Worm (Caenorhabditis elegans) whole organism, L4 larva: ENCODE measurements around the gene C33D9.6.

Experiments used
- F49E8.2 ChIP-seq: sonication (generic microtip); optimal IDR thresholded peaks from 2 replicates; lab custom pipeline; 2016; ENCODE audit warnings: missing compliant biosample characterization, mild to moderate bottlenecking, missing genetic modification characterization, borderline replicate concordance
- hlh-30 ChIP-seq: sonication (generic microtip); optimal IDR thresholded peaks from 2 replicates; lab custom pipeline; 2017; ENCODE audit warnings: antibody characterized with exemption, mild to moderate bottlenecking, missing genetic modification characterization, missing compliant biosample characterization; ENCODE audit not compliant: insufficient read depth
- pha-4 ChIP-seq, 2 experiments: fragments of 150-350 bp in 1 of 2; fragments of 200-800 bp in 1 of 2; sonication (Bioruptor generic) in 1 of 2; IDR thresholded peaks in 1 of 2; optimal IDR thresholded peaks in 1 of 2; 2 replicates each; pipeline versions ENCODE4 v1.3.6 to Lab custom; 2014 to 2022; ENCODE audit warnings: missing genetic modification characterization in 2 of 2, missing genetic modification reagents in 2 of 2, missing biosample characterization in 1 of 2, missing compliant biosample characterization in 1 of 2
- snpc-4 ChIP-seq: fragments of 150-350 bp; optimal IDR thresholded peaks from 2 replicates; lab custom pipeline; 2014; ENCODE audit warnings: missing biosample characterization, missing genetic modification characterization
- vab-7 ChIP-seq: fragments of 200-800 bp; sonication (Bioruptor generic); IDR thresholded peaks from 2 replicates; pipeline ENCODE4 v1.3.6; 2022; ENCODE audit warnings: missing genetic modification reagents, missing genetic modification characterization, missing compliant biosample characterization

DNA sequence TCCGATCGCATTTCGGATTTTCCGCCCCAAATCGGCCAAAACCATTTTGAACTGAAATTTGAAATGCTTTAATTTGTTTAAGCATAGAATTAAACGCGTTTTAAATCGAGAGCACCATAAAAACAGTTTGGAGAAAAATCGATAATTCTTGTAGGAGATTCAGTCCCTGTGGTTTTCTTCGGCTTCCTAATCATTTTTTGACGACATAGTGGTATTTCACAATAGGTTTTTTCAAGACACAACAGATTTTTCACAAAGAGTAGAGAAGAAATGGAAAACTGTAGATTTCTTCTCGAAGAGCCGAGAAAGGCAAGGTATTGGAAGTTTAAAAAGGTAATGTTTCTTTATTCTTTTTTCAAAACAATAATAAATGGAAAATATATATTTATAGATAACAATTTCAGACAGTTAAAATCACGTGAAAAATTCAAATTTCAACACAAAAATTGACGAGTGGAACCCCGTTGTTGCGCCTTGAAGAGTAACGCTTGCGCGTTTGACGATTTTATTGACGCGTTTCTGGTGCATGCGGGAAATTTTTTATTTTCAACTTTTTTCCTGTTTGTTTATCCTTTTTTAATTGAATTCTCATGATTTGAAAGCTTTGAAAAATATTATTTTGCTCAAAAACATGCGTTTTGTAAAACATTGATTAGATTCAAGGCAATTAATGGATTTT is 34.2 kb downstream of the C33D9.6 start, which contains the start of gene F21D5.7:
- TF ChIP-seq vab-7, result no peak
- no peak for TF ChIP-seq snpc-4 (tag; lab: Kevin White, UChicago)
- no peak for TF ChIP-seq F49E8.2 (tag; lab: Kevin White, UChicago)
- peak; percentile 90 for TF ChIP-seq hlh-30
- peak; percentile 52; the same call in 1 of the 2 replicates for TF ChIP-seq pha-4 (GFP tag; IDR thresholded peaks at IDR 0.05; lab: Robert Waterston, UW)
- peak; percentile 80 for TF ChIP-seq pha-4 (tag; optimal IDR thresholded peaks at IDR 0.05; lab: Kevin White, UChicago)
